Fruit fly (Drosophila melanogaster): Measurements from ENCODE around the gene Trs33.
A peak's percentile ranks its signal among the peaks of the same experiment; 100 is the strongest.

The Trs33 gene

dm6 chr3R:15367477-15367876 is 16.7 kb upstream of the Trs33 start, which contains the start of gene CG34404 (continued):
- TF ChIP-seq al (GFP tag; IDR thresholded peaks at IDR 0.05) (no peak), Nf-YB (GFP tag; optimal IDR thresholded peaks at IDR 0.05) (no peak), CG15696 (tag; optimal IDR thresholded peaks at IDR 0.05) (no peak), Oaz (GFP tag; IDR thresholded peaks at IDR 0.05) (no peak), YL-1 (GFP tag; optimal IDR thresholded peaks at IDR 0.05) (peak; percentile 9), sr (GFP tag; IDR thresholded peaks at IDR 0.05) (no peak), Six4 (GFP tag; optimal IDR thresholded peaks at IDR 0.05) (no peak), CG7786 (GFP tag; optimal IDR thresholded peaks at IDR 0.05) (no peak), stc (GFP tag; IDR thresholded peaks at IDR 0.05) (no peak), CG8290 (GFP tag; optimal IDR thresholded peaks at IDR 0.05) (no peak), CG8290 (tag; optimal IDR thresholded peaks at IDR 0.05) (peak in 1 of 2 experiments; percentile 28), chif (GFP tag; optimal IDR thresholded peaks at IDR 0.05) (no peak), CG14014 (GFP tag; IDR thresholded peaks at IDR 0.05) (no peak), sens (GFP tag) (peak; percentile 62), HLHmδ (GFP tag; optimal IDR thresholded peaks at IDR 0.05) (no peak), bbx (GFP tag; IDR thresholded peaks at IDR 0.05; ENCODE audit: partially characterized antibody) (peak; percentile 39), CG3995 (GFP tag; optimal IDR thresholded peaks at IDR 0.05) (no peak), chinmo (GFP tag; IDR thresholded peaks at IDR 0.05; ENCODE audit: partially characterized antibody) (0 out of 4 replicates have a peak, but pooled peaks have one; percentile 57), Kr (GFP tag; optimal IDR thresholded peaks at IDR 0.05) (no peak), zen (tag; optimal IDR thresholded peaks at IDR 0.05) (no peak), CG17829 (tag; optimal IDR thresholded peaks at IDR 0.05) (no peak), CG3407 (GFP tag; optimal IDR thresholded peaks at IDR 0.05) (no peak), CG13424 (tag; optimal IDR thresholded peaks at IDR 0.05) (no peak), CG11695 (GFP tag; IDR thresholded peaks at IDR 0.05) (no peak), Bdp1 (GFP tag; optimal IDR thresholded peaks at IDR 0.05) (no peak), HHEX (GFP tag; optimal IDR thresholded peaks at IDR 0.05) (no peak), CG1647 (GFP tag; optimal IDR thresholded peaks at IDR 0.05) (no peak), ewg (GFP tag; optimal IDR thresholded peaks at IDR 0.05) (no peak), dmrt11E (tag; optimal IDR thresholded peaks at IDR 0.05) (no peak), CG11456 (GFP tag; IDR thresholded peaks at IDR 0.05) (no peak), cas (GFP tag; IDR thresholded peaks at IDR 0.05) (no peak), CG1603 (tag; optimal IDR thresholded peaks at IDR 0.05) (peak; percentile 59), kni (GFP tag; optimal IDR thresholded peaks at IDR 0.05) (no peak), tna (GFP tag; IDR thresholded peaks at IDR 0.05; ENCODE audit: partially characterized antibody) (no peak; the same call in 1 of the 2 replicates), CG18764 (GFP tag; optimal IDR thresholded peaks at IDR 0.05) (no peak), NFAT (GFP tag; IDR thresholded peaks at IDR 0.05) (no peak), Bgb (GFP tag; IDR thresholded peaks at IDR 0.05; ENCODE audit: partially characterized antibody) (no peak), ci (GFP tag; IDR thresholded peaks at IDR 0.05) (no peak), CG1792 (GFP tag; optimal IDR thresholded peaks at IDR 0.05) (no peak), CG2120 (GFP tag; optimal IDR thresholded peaks at IDR 0.05) (peak; percentile 15), ATbp (GFP tag; optimal IDR thresholded peaks at IDR 0.05) (no peak), CG2875 (GFP tag; optimal IDR thresholded peaks at IDR 0.05) (no peak), pzg (GFP tag; optimal IDR thresholded peaks at IDR 0.05) (peak; percentile 46), CG12744 (GFP tag; optimal IDR thresholded peaks at IDR 0.05) (no peak), Elba2 (GFP tag; optimal IDR thresholded peaks at IDR 0.05) (peak; percentile 31), CG9876 (GFP tag; optimal IDR thresholded peaks at IDR 0.05) (no peak), dmrt99B (tag; optimal IDR thresholded peaks at IDR 0.05) (no peak), CG6272 (GFP tag; IDR thresholded peaks at IDR 0.05) (no peak), sob (GFP tag; IDR thresholded peaks at IDR 0.05) (peak; percentile 22; the same call in 1 of the 2 replicates), Abd-B (GFP tag; optimal IDR thresholded peaks at IDR 0.05) (no peak), HLH4C (GFP tag; IDR thresholded peaks at IDR 0.05; ENCODE audit: partially characterized antibody) (peak; percentile 42; the same call in 1 of the 3 replicates), H15 (GFP tag; IDR thresholded peaks at IDR 0.05) (no peak)

Measured in whole organism, embryonic.